Worm (Caenorhabditis elegans) whole organism, mixed stage, embryonic: ENCODE measurements around the gene ttr-41.

Experiments
- M03D4.4 ChIP-seq: sonication (generic microtip); optimal IDR thresholded peaks from 2 replicates; lab custom pipeline; 2017; ENCODE audit warnings: mild to moderate bottlenecking, missing genetic modification characterization, missing compliant biosample characterization
- bed-3 ChIP-seq: fragments of 200-800 bp; sonication (Bioruptor generic); optimal IDR thresholded peaks from 3 replicates; lab custom pipeline; 2018; ENCODE audit warnings: mild to moderate bottlenecking, missing genetic modification characterization, moderate library complexity, missing compliant biosample characterization
- blmp-1 ChIP-seq: fragments of 150-350 bp; optimal IDR thresholded peaks from 2 replicates; lab custom pipeline; 2014; ENCODE audit warnings: missing biosample characterization, missing genetic modification characterization
- ceh-39 ChIP-seq: fragments of 150-350 bp; optimal IDR thresholded peaks from 2 replicates; lab custom pipeline; 2014; ENCODE audit warnings: missing biosample characterization, missing genetic modification characterization
- ceh-43 ChIP-seq: fragments of 200-800 bp; sonication (Bioruptor generic); optimal IDR thresholded peaks from 2 replicates; lab custom pipeline; 2018; ENCODE audit warnings: mild to moderate bottlenecking, missing genetic modification characterization, moderate library complexity, missing compliant biosample characterization
- ceh-83 ChIP-seq: fragments of 200-800 bp; sonication (Bioruptor generic); optimal IDR thresholded peaks from 2 replicates; lab custom pipeline; 2018; ENCODE audit warnings: mild to moderate bottlenecking, missing genetic modification characterization, missing compliant biosample characterization
- cnd-1 ChIP-seq: fragments of 200-800 bp; sonication (Bioruptor generic); optimal IDR thresholded peaks from 2 replicates; lab custom pipeline; 2018; ENCODE audit warnings: mild to moderate bottlenecking, missing genetic modification characterization, missing compliant biosample characterization
- drap-1 ChIP-seq: fragments of 200-800 bp; sonication (Bioruptor generic); optimal IDR thresholded peaks from 3 replicates; lab custom pipeline; 2018; ENCODE audit warnings: mild to moderate bottlenecking, missing genetic modification characterization, missing compliant biosample characterization
- elt-1 ChIP-seq: sonication (generic microtip); optimal IDR thresholded peaks from 2 replicates; lab custom pipeline; 2017; ENCODE audit warnings: missing genetic modification characterization, mild to moderate bottlenecking, missing compliant biosample characterization, antibody characterized with exemption, moderate library complexity, borderline replicate concordance; ENCODE audit not compliant: insufficient read depth
- elt-3 ChIP-seq: fragments of 150-350 bp; optimal IDR thresholded peaks from 2 replicates; lab custom pipeline; 2014; ENCODE audit warnings: missing biosample characterization, missing genetic modification characterization
- flh-1 ChIP-seq: fragments of 200-800 bp; sonication (Bioruptor generic); optimal IDR thresholded peaks from 2 replicates; lab custom pipeline; 2018; ENCODE audit warnings: mild to moderate bottlenecking, missing genetic modification characterization, moderate library complexity, missing compliant biosample characterization
- hlh-1 ChIP-seq: fragments of 150-350 bp; optimal IDR thresholded peaks from 2 replicates; lab custom pipeline; 2014; ENCODE audit warnings: missing biosample characterization, missing genetic modification reagents, missing genetic modification characterization
- lin-13 ChIP-seq: fragments of 150-350 bp; optimal IDR thresholded peaks from 2 replicates; lab custom pipeline; 2014; ENCODE audit warnings: missing biosample characterization, missing genetic modification characterization
- lsy-2 ChIP-seq: fragments of 150-350 bp; optimal IDR thresholded peaks from 2 replicates; lab custom pipeline; 2014; ENCODE audit warnings: missing biosample characterization, missing genetic modification characterization
- mab-5 ChIP-seq: fragments of 150-350 bp; optimal IDR thresholded peaks from 2 replicates; lab custom pipeline; 2014; ENCODE audit warnings: missing biosample characterization, missing genetic modification characterization
- mep-1 ChIP-seq: fragments of 150-350 bp; optimal IDR thresholded peaks from 2 replicates; lab custom pipeline; 2017; ENCODE audit warnings: missing biosample characterization, missing genetic modification reagents, missing genetic modification characterization, inconsistent platforms
- mls-2 ChIP-seq: sonication (generic microtip); optimal IDR thresholded peaks from 2 replicates; lab custom pipeline; 2016; ENCODE audit warnings: mild to moderate bottlenecking, missing genetic modification characterization, moderate library complexity, missing compliant biosample characterization
- nhr-12 ChIP-seq: fragments of 150-350 bp; optimal IDR thresholded peaks from 2 replicates; lab custom pipeline; 2014; ENCODE audit warnings: missing biosample characterization, missing genetic modification characterization
- nhr-2 ChIP-seq: fragments of 150-350 bp; optimal IDR thresholded peaks from 2 replicates; lab custom pipeline; 2014; ENCODE audit warnings: missing biosample characterization, missing genetic modification characterization
- nhr-237 ChIP-seq: fragments of 150-350 bp; optimal IDR thresholded peaks from 2 replicates; lab custom pipeline; 2014; ENCODE audit warnings: missing biosample characterization, missing genetic modification characterization
- nhr-76 ChIP-seq: sonication (generic microtip); optimal IDR thresholded peaks from 2 replicates; lab custom pipeline; 2017; ENCODE audit warnings: missing biosample characterization, missing genetic modification characterization
- pha-4 ChIP-seq: fragments of 150-350 bp; optimal IDR thresholded peaks from 2 replicates; lab custom pipeline; 2018; ENCODE audit warnings: missing biosample characterization, missing genetic modification reagents, missing genetic modification characterization
- sem-2 ChIP-seq: fragments of 200-800 bp; sonication (Bioruptor generic); optimal IDR thresholded peaks from 2 replicates; lab custom pipeline; 2018; ENCODE audit warnings: mild to moderate bottlenecking, missing genetic modification characterization, missing compliant biosample characterization
- snpc-4 ChIP-seq: fragments of 150-350 bp; optimal IDR thresholded peaks from 2 replicates; lab custom pipeline; 2014; ENCODE audit warnings: missing biosample characterization, missing genetic modification characterization
- sptf-1 ChIP-seq: sonication (generic microtip); optimal IDR thresholded peaks from 2 replicates; lab custom pipeline; 2017; ENCODE audit warnings: mild to moderate bottlenecking, missing genetic modification characterization, moderate library complexity, missing compliant biosample characterization
- tbx-8 ChIP-seq: fragments of 200-800 bp; sonication (Bioruptor generic); optimal IDR thresholded peaks from 2 replicates; lab custom pipeline; 2018; ENCODE audit warnings: mild to moderate bottlenecking, missing genetic modification characterization, moderate library complexity, missing compliant biosample characterization
- unc-120 ChIP-seq: sonication (generic microtip); optimal IDR thresholded peaks from 2 replicates; lab custom pipeline; 2017; ENCODE audit warnings: missing genetic modification characterization, missing compliant biosample characterization; ENCODE audit not compliant: poor library complexity, severe bottlenecking
- unc-62 ChIP-seq: fragments of 150-350 bp; optimal IDR thresholded peaks from 2 replicates; lab custom pipeline; 2014; ENCODE audit warnings: missing biosample characterization, missing genetic modification reagents, missing genetic modification characterization
- zip-8 ChIP-seq: fragments of 150-350 bp; optimal IDR thresholded peaks from 2 replicates; lab custom pipeline; 2014; ENCODE audit warnings: missing biosample characterization, missing genetic modification characterization
- ztf-11 ChIP-seq: fragments of 150-350 bp; optimal IDR thresholded peaks from 2 replicates; lab custom pipeline; 2014; ENCODE audit warnings: missing biosample characterization, missing genetic modification characterization

Gene ttr-41

DNA sequence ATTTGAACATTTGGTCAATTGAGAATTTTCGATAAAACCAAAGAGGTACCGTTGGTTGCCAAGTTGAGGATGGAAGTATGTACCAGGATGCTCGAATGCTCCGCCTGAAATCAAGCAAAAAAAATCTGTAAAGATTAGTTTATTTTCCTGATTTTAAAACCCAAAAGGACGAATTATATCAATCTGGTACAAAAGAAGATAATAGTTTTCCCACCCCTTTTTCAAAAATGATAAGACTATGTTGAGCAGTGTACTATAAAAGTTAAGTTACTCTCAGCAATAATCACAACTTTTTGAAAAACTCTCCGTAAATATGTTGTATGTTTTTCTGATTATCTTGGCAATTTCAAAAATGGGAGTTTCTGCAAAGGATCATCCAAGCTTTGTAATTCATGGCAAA is 30.8 kb upstream of the ttr-41 start, which contains the start of gene F26G1.3:
TSS of gene F26G1.3 (plus strand) at position 301 of the 400 bp plus-strand sequence.
- TF ChIP-seq cnd-1 (tag; lab: Kevin White, UChicago) (no peak), blmp-1 (tag; lab: Kevin White, UChicago) (no peak), nhr-12 (tag; lab: Kevin White, UChicago) (no peak), unc-120 (tag; lab: Kevin White, UChicago) (no peak), mep-1 (tag; lab: Kevin White, UChicago) (no peak), ceh-43 (GFP tag; lab: Kevin White, UChicago) (no peak)

ce11 chrII:4756751-4757150 is 29.1 kb upstream of the ttr-41 start, which contains the start of gene C27D9.2:
TSS of gene C27D9.2 (minus strand) at chrII:4756851.
- TF ChIP-seq ceh-43 (GFP tag; lab: Kevin White, UChicago) (no peak), hlh-1 (no peak), zip-8 (tag; lab: Kevin White, UChicago) (no peak), nhr-12 (tag; lab: Kevin White, UChicago) (no peak), ztf-11 (tag; lab: Kevin White, UChicago) (no peak), mls-2 (no peak), snpc-4 (tag; lab: Kevin White, UChicago) (no peak), ceh-83 (GFP tag; lab: Kevin White, UChicago) (no peak), pha-4 (tag; lab: Kevin White, UChicago) (no peak), sptf-1 (no peak), cnd-1 (tag; lab: Kevin White, UChicago) (no peak), unc-62 (no peak), lsy-2 (tag; lab: Kevin White, UChicago) (no peak)

DNA sequence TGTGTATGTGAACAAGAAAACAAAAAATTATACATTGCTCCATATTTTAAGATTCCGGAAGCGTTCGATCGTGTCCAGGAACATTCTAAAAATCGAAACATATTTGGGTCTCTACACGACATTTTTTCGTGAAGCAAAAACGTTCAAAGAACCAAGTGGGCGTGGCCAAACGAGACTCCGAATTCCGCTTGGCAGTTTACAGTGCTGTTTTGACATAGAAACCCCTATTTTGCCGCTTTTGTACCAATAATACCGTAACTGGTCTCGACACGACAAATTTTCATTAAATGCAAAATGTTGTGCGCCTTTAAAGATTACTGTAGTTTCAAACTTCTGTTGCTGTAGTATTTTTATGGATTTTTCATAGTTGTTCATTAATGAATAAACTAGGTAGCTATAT is 28.0 kb upstream of the ttr-41 start:
- TF ChIP-seq unc-62 (no peak), M03D4.4 (tag; lab: Kevin White, UChicago) (no peak), sem-2 (GFP tag; lab: Kevin White, UChicago) (no peak), cnd-1 (tag; lab: Kevin White, UChicago) (no peak), unc-120 (tag; lab: Kevin White, UChicago) (no peak), bed-3 (GFP tag; lab: Kevin White, UChicago) (no peak), drap-1 (no peak), lsy-2 (tag; lab: Kevin White, UChicago) (no peak), ztf-11 (tag; lab: Kevin White, UChicago) (no peak), hlh-1 (no peak)

- TF ChIP-seq mep-1 (tag; lab: Kevin White, UChicago) (no peak), elt-1 (no peak), nhr-237 (tag; lab: Kevin White, UChicago) (no peak), nhr-76 (tag; lab: Kevin White, UChicago) (no peak), ceh-83 (GFP tag; lab: Kevin White, UChicago) (no peak), sem-2 (GFP tag; lab: Kevin White, UChicago) (no peak), mab-5 (no peak), drap-1 (no peak), ceh-43 (GFP tag; lab: Kevin White, UChicago) (no peak), nhr-12 (tag; lab: Kevin White, UChicago) (no peak), snpc-4 (tag; lab: Kevin White, UChicago) (no peak), lsy-2 (tag; lab: Kevin White, UChicago) (no peak), blmp-1 (tag; lab: Kevin White, UChicago) (no peak), tbx-8 (GFP tag; lab: Kevin White, UChicago) (no peak), ceh-39 (tag; lab: Kevin White, UChicago) (no peak), flh-1 (GFP tag; lab: Kevin White, UChicago) (no peak), nhr-2 (tag; lab: Kevin White, UChicago) (no peak), unc-120 (tag; lab: Kevin White, UChicago) (no peak), bed-3 (GFP tag; lab: Kevin White, UChicago) (no peak)
These were observed 25.5 kb upstream of the ttr-41 start, which contains the start of gene C27D9.1 for ce11 chrII:4753133-4753532. TSS of gene C27D9.1 (plus strand) at chrII:4753413.

ce11 chrII:4752257-4752728 is 24.6 kb upstream of the ttr-41 start, which contains the start of gene F41C3.1:
TSS of gene F41C3.1 (plus strand) at chrII:4752307.
- TF ChIP-seq snpc-4 (tag; lab: Kevin White, UChicago) (no peak), sptf-1 (no peak), ztf-11 (tag; lab: Kevin White, UChicago) (no peak), elt-3 (no peak), cnd-1 (tag; lab: Kevin White, UChicago) (no peak), pha-4 (tag; lab: Kevin White, UChicago) (no peak), lsy-2 (tag; lab: Kevin White, UChicago) (no peak), nhr-12 (tag; lab: Kevin White, UChicago) (no peak), mep-1 (tag; lab: Kevin White, UChicago) (no peak), flh-1 (GFP tag; lab: Kevin White, UChicago) (no peak), lin-13 (tag; lab: Kevin White, UChicago) (no peak), hlh-1 (no peak)
